Worm (Caenorhabditis elegans) whole organism, mixed stage, embryonic: ENCODE measurements around the gene Y116A8C.9.

Source experiments
- bed-3 ChIP-seq: fragments of 200-800 bp; sonication (Bioruptor generic); optimal IDR thresholded peaks from 3 replicates; lab custom pipeline; 2018; ENCODE audit warnings: mild to moderate bottlenecking, missing genetic modification characterization, moderate library complexity, missing compliant biosample characterization
- blmp-1 ChIP-seq: fragments of 150-350 bp; optimal IDR thresholded peaks from 2 replicates; lab custom pipeline; 2014; ENCODE audit warnings: missing biosample characterization, missing genetic modification characterization
- ceh-39 ChIP-seq: fragments of 150-350 bp; optimal IDR thresholded peaks from 2 replicates; lab custom pipeline; 2014; ENCODE audit warnings: missing biosample characterization, missing genetic modification characterization
- ceh-43 ChIP-seq: fragments of 200-800 bp; sonication (Bioruptor generic); optimal IDR thresholded peaks from 2 replicates; lab custom pipeline; 2018; ENCODE audit warnings: mild to moderate bottlenecking, missing genetic modification characterization, moderate library complexity, missing compliant biosample characterization
- ceh-83 ChIP-seq: fragments of 200-800 bp; sonication (Bioruptor generic); optimal IDR thresholded peaks from 2 replicates; lab custom pipeline; 2018; ENCODE audit warnings: mild to moderate bottlenecking, missing genetic modification characterization, missing compliant biosample characterization
- ces-1 ChIP-seq: fragments of 150-350 bp; optimal IDR thresholded peaks from 2 replicates; lab custom pipeline; 2014; ENCODE audit warnings: missing biosample characterization, missing genetic modification reagents, missing genetic modification characterization
- cnd-1 ChIP-seq: fragments of 200-800 bp; sonication (Bioruptor generic); optimal IDR thresholded peaks from 2 replicates; lab custom pipeline; 2018; ENCODE audit warnings: mild to moderate bottlenecking, missing genetic modification characterization, missing compliant biosample characterization
- elt-3 ChIP-seq: fragments of 150-350 bp; optimal IDR thresholded peaks from 2 replicates; lab custom pipeline; 2014; ENCODE audit warnings: missing biosample characterization, missing genetic modification characterization
- ham-2 ChIP-seq: fragments of 200-800 bp; sonication (Bioruptor generic); optimal IDR thresholded peaks from 2 replicates; lab custom pipeline; 2018; ENCODE audit warnings: mild to moderate bottlenecking, missing genetic modification characterization, missing compliant biosample characterization
- lin-13 ChIP-seq: fragments of 150-350 bp; optimal IDR thresholded peaks from 2 replicates; lab custom pipeline; 2014; ENCODE audit warnings: missing biosample characterization, missing genetic modification characterization
- lin-32 ChIP-seq: fragments of 200-800 bp; sonication (Bioruptor generic); optimal IDR thresholded peaks from 2 replicates; lab custom pipeline; 2018; ENCODE audit warnings: mild to moderate bottlenecking, missing genetic modification characterization, missing compliant biosample characterization
- lsy-2 ChIP-seq: fragments of 150-350 bp; optimal IDR thresholded peaks from 2 replicates; lab custom pipeline; 2014; ENCODE audit warnings: missing biosample characterization, missing genetic modification characterization
- mab-5 ChIP-seq: fragments of 150-350 bp; optimal IDR thresholded peaks from 2 replicates; lab custom pipeline; 2014; ENCODE audit warnings: missing biosample characterization, missing genetic modification characterization
- mls-2 ChIP-seq: sonication (generic microtip); optimal IDR thresholded peaks from 2 replicates; lab custom pipeline; 2016; ENCODE audit warnings: mild to moderate bottlenecking, missing genetic modification characterization, moderate library complexity, missing compliant biosample characterization
- nhr-12 ChIP-seq: fragments of 150-350 bp; optimal IDR thresholded peaks from 2 replicates; lab custom pipeline; 2014; ENCODE audit warnings: missing biosample characterization, missing genetic modification characterization
- nhr-2 ChIP-seq: fragments of 150-350 bp; optimal IDR thresholded peaks from 2 replicates; lab custom pipeline; 2014; ENCODE audit warnings: missing biosample characterization, missing genetic modification characterization
- nhr-237 ChIP-seq: fragments of 150-350 bp; optimal IDR thresholded peaks from 2 replicates; lab custom pipeline; 2014; ENCODE audit warnings: missing biosample characterization, missing genetic modification characterization
- nhr-28 ChIP-seq: fragments of 150-350 bp; optimal IDR thresholded peaks from 2 replicates; lab custom pipeline; 2014; ENCODE audit warnings: missing biosample characterization, missing genetic modification characterization
- nhr-76 ChIP-seq: sonication (generic microtip); optimal IDR thresholded peaks from 2 replicates; lab custom pipeline; 2017; ENCODE audit warnings: missing biosample characterization, missing genetic modification characterization
- pha-4 ChIP-seq: fragments of 150-350 bp; optimal IDR thresholded peaks from 2 replicates; lab custom pipeline; 2018; ENCODE audit warnings: missing biosample characterization, missing genetic modification reagents, missing genetic modification characterization
- sem-2 ChIP-seq: fragments of 200-800 bp; sonication (Bioruptor generic); optimal IDR thresholded peaks from 2 replicates; lab custom pipeline; 2018; ENCODE audit warnings: mild to moderate bottlenecking, missing genetic modification characterization, missing compliant biosample characterization
- snpc-4 ChIP-seq: fragments of 150-350 bp; optimal IDR thresholded peaks from 2 replicates; lab custom pipeline; 2014; ENCODE audit warnings: missing biosample characterization, missing genetic modification characterization
- sptf-1 ChIP-seq: sonication (generic microtip); optimal IDR thresholded peaks from 2 replicates; lab custom pipeline; 2017; ENCODE audit warnings: mild to moderate bottlenecking, missing genetic modification characterization, moderate library complexity, missing compliant biosample characterization
- tbx-8 ChIP-seq: fragments of 200-800 bp; sonication (Bioruptor generic); optimal IDR thresholded peaks from 2 replicates; lab custom pipeline; 2018; ENCODE audit warnings: mild to moderate bottlenecking, missing genetic modification characterization, moderate library complexity, missing compliant biosample characterization
- unc-120 ChIP-seq: sonication (generic microtip); optimal IDR thresholded peaks from 2 replicates; lab custom pipeline; 2017; ENCODE audit warnings: missing genetic modification characterization, missing compliant biosample characterization; ENCODE audit not compliant: poor library complexity, severe bottlenecking
- unc-39 ChIP-seq: fragments of 150-350 bp; optimal IDR thresholded peaks from 2 replicates; lab custom pipeline; 2014; ENCODE audit warnings: missing biosample characterization, missing genetic modification characterization
- unc-62 ChIP-seq: fragments of 150-350 bp; optimal IDR thresholded peaks from 2 replicates; lab custom pipeline; 2014; ENCODE audit warnings: missing biosample characterization, missing genetic modification reagents, missing genetic modification characterization
- zip-8 ChIP-seq: fragments of 150-350 bp; optimal IDR thresholded peaks from 2 replicates; lab custom pipeline; 2014; ENCODE audit warnings: missing biosample characterization, missing genetic modification characterization
- ztf-11 ChIP-seq: fragments of 150-350 bp; optimal IDR thresholded peaks from 2 replicates; lab custom pipeline; 2014; ENCODE audit warnings: missing biosample characterization, missing genetic modification characterization

The Y116A8C.9 gene

ce11 chrIV:16931077-16931476, 15.5 kb downstream of the Y116A8C.9 start, which contains the start of gene Y116A8C.49:
Gene Y116A8C.49 (minus strand): TSS chrIV:16931177.
- TF ChIP-seq nhr-76 (tag; lab: Kevin White, UChicago) (no peak), bed-3 (GFP tag; lab: Kevin White, UChicago) (no peak), ces-1 (no peak), cnd-1 (tag; lab: Kevin White, UChicago) (no peak), pha-4 (tag; lab: Kevin White, UChicago) (no peak), unc-62 (GFP tag; lab: Kevin White, UChicago) (no peak), nhr-12 (tag; lab: Kevin White, UChicago) (no peak), sem-2 (GFP tag; lab: Kevin White, UChicago) (no peak)

ce11 chrIV:16926558-16926957, 20.0 kb downstream of the Y116A8C.9 start:
- TF ChIP-seq ztf-11 (no peak), cnd-1 (tag; lab: Kevin White, UChicago) (no peak), lsy-2 (tag; lab: Kevin White, UChicago) (no peak), ham-2 (GFP tag; lab: Kevin White, UChicago) (no peak), mls-2 (tag; lab: Kevin White, UChicago) (no peak), lin-32 (GFP tag; lab: Kevin White, UChicago) (no peak), zip-8 (tag; lab: Kevin White, UChicago) (no peak), unc-120 (no peak), nhr-76 (tag; lab: Kevin White, UChicago) (no peak), nhr-28 (tag; lab: Kevin White, UChicago) (no peak), snpc-4 (no peak), tbx-8 (GFP tag; lab: Kevin White, UChicago) (no peak)

- no peak for TF ChIP-seq ceh-39 (tag; lab: Kevin White, UChicago)
- no peak for TF ChIP-seq blmp-1 (tag; lab: Kevin White, UChicago)
- TF ChIP-seq mls-2 (tag; lab: Kevin White, UChicago): no peak
- no peak for TF ChIP-seq nhr-237 (tag; lab: Kevin White, UChicago)
- TF ChIP-seq ham-2 (GFP tag; lab: Kevin White, UChicago): no peak
- TF ChIP-seq sptf-1 (tag; lab: Kevin White, UChicago): no peak
- no peak for TF ChIP-seq lin-32 (GFP tag; lab: Kevin White, UChicago)
- no peak for TF ChIP-seq bed-3 (GFP tag; lab: Kevin White, UChicago)
- TF ChIP-seq nhr-2: no peak
- TF ChIP-seq ceh-43 (GFP tag; lab: Kevin White, UChicago): no peak
- TF ChIP-seq nhr-76 (tag; lab: Kevin White, UChicago): no peak
- no peak for TF ChIP-seq nhr-12 (tag; lab: Kevin White, UChicago)
- TF ChIP-seq lin-13 (tag; lab: Kevin White, UChicago): no peak
Measured at ce11 chrIV:16925363-16925863, 21.2 kb downstream of the Y116A8C.9 start.

- TF ChIP-seq lin-13 (tag; lab: Kevin White, UChicago) (no peak), ceh-39 (tag; lab: Kevin White, UChicago) (no peak), unc-39 (tag; lab: Kevin White, UChicago) (no peak), nhr-237 (tag; lab: Kevin White, UChicago) (no peak), blmp-1 (tag; lab: Kevin White, UChicago) (no peak), ztf-11 (no peak)
Measured at ce11 chrIV:16924092-16924491, 22.5 kb downstream of the Y116A8C.9 start, which contains the start of gene nep-24. Gene nep-24 (plus strand): TSS chrIV:16924392.

- TF ChIP-seq lsy-2 (tag; lab: Kevin White, UChicago) (no peak), ceh-43 (GFP tag; lab: Kevin White, UChicago) (no peak), nhr-12 (tag; lab: Kevin White, UChicago) (no peak), elt-3 (tag; lab: Kevin White, UChicago) (no peak), ceh-39 (tag; lab: Kevin White, UChicago) (no peak), mab-5 (tag; lab: Kevin White, UChicago) (no peak), ham-2 (GFP tag; lab: Kevin White, UChicago) (no peak), nhr-28 (tag; lab: Kevin White, UChicago) (no peak), ceh-83 (GFP tag; lab: Kevin White, UChicago) (no peak), lin-32 (GFP tag; lab: Kevin White, UChicago) (no peak), ztf-11 (no peak), lin-13 (tag; lab: Kevin White, UChicago) (no peak), pha-4 (tag; lab: Kevin White, UChicago) (no peak), mls-2 (tag; lab: Kevin White, UChicago) (no peak), zip-8 (tag; lab: Kevin White, UChicago) (no peak), sptf-1 (tag; lab: Kevin White, UChicago) (no peak), nhr-2 (no peak)
Measured at ce11 chrIV:16921999-16922398, 24.6 kb downstream of the Y116A8C.9 start.
